Worm (Caenorhabditis elegans) whole organism, L2 larva: ENCODE results near the gene K06B9.6.

ENCODE experiments used
- ceh-16 ChIP-seq: fragments of 150-350 bp; optimal IDR thresholded peaks from 2 replicates; lab custom pipeline; 2014; ENCODE audit warnings: missing biosample characterization, missing genetic modification characterization
- lsy-2 ChIP-seq, 2 experiments: fragments of 150-350 bp in 1 of 2; sonication (generic microtip) in 1 of 2; optimal IDR thresholded peaks; 2 replicates each; lab custom pipeline; 2014 to 2017; ENCODE audit warnings: missing biosample characterization in 2 of 2, missing genetic modification characterization in 2 of 2
- nhr-10 ChIP-seq: sonication (generic microtip); optimal IDR thresholded peaks from 2 replicates; lab custom pipeline; 2017; ENCODE audit warnings: missing biosample characterization, missing genetic modification characterization
- nhr-6 ChIP-seq: fragments of 150-350 bp; optimal IDR thresholded peaks from 2 replicates; lab custom pipeline; 2014; ENCODE audit warnings: missing biosample characterization, missing genetic modification characterization

DNA sequence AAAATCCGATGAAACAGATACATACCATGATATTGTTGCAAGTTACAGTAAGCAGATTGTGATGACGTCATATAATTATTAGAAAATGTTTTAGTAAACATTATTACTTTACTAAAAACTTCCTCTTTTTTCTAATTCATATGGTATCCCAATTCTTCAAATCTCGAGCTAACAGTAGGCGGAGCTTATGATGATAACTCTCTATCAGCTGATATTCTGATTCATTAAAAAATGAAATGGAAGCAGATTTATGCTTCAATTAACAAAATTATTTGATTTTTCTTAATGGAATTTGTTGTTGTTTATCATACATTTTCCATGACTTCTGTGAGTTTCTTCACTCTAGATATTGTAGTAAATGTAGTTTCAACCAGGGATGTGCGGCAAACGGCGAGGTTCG, 7.6 kb upstream of the K06B9.6 start, which contains the start of gene pax-2:
- TF ChIP-seq nhr-6 (tag; lab: Kevin White, UChicago) = no peak
- TF ChIP-seq ceh-16 (tag; lab: Kevin White, UChicago) = no peak
- no peak for TF ChIP-seq lsy-2 (tag; optimal IDR thresholded peaks at IDR 0.05; lab: Kevin White, UChicago)
- no peak for TF ChIP-seq nhr-10 (tag; lab: Kevin White, UChicago)
